Worm (Caenorhabditis elegans) whole organism, L1 larva: ENCODE results near the gene F55C12.6.

Source experiments
- elt-3 ChIP-seq, 6 experiments: fragments of 150-350 bp in 1 of 6; sonication (generic microtip); optimal IDR thresholded peaks; 2 replicates each; lab custom pipeline; 2017 to 2018; ENCODE audit warnings: missing biosample characterization in 6 of 6, missing genetic modification characterization in 6 of 6, inconsistent platforms in 1 of 6
- isw-1 ChIP-seq: fragments of 200-800 bp; sonication (Bioruptor generic); IDR thresholded peaks from 2 replicates; pipeline ENCODE4 v1.3.6; 2022; ENCODE audit warnings: missing genetic modification characterization, missing compliant biosample characterization
- lin-15B ChIP-seq: fragments of 150-350 bp; sonication (generic microtip); optimal IDR thresholded peaks from 3 replicates; lab custom pipeline; 2014; ENCODE audit warnings: missing biosample characterization, missing genetic modification characterization
- lsy-2 ChIP-seq, 2 experiments: fragments of 150-350 bp; optimal IDR thresholded peaks; 2 replicates each; lab custom pipeline; 2014; ENCODE audit warnings: missing biosample characterization in 2 of 2, missing genetic modification characterization in 2 of 2
- unc-130 ChIP-seq: fragments of 150-350 bp; optimal IDR thresholded peaks from 2 replicates; lab custom pipeline; 2017; ENCODE audit warnings: missing biosample characterization, missing genetic modification characterization, inconsistent platforms

DNA sequence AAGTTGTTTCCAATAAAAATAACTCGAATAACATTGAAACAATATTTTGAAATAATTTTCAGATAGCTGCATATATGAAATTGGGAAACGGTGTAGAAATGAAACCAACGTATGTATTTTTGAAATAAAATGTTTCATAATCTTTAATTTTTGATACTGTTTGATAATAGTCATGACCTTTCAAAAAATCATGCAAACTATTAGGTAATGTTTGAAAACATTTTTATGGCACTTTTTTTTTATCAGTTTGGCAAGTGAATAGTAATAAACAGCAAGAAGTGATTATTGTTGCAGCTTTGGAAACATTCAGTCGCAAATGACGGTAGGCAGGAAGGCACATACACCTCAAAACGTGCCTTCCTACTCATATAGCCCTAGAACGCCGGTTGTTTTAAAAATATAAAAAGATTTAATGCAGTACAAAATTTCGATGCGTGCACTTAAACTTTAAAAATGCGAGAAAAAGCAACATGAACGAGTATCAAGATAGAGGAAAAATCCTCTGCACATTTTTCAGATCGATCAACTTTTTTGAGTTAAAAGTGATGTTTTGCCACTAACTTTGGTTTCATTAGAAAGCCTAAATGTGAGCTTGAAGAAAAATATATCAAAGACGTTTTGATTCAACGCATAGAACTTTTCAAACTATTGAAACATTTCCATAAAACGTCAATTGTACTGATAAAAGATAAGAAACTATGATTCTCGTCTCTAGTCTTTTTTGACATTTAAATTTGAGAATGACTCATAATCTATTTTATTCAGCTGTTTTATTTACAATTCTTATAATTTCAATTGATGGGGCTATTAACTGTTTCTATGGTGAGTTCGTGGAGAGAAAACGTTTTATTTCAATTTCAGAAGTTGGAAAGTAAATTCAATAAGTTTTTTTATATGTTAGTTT is 10.3 kb downstream of the F55C12.6 start, which contains the start of gene F55C12.19:
- TF ChIP-seq isw-1 (no peak), lin-15B (tag; lab: Kevin White, UChicago) (no peak), lsy-2 (tag; optimal IDR thresholded peaks at IDR 0.05; lab: Kevin White, UChicago) (no peak), unc-130 (tag; lab: Kevin White, UChicago) (no peak), elt-3 (tag; optimal IDR thresholded peaks at IDR 0.05; lab: Kevin White, UChicago) (no peak)
